Fruit fly (Drosophila melanogaster) whole organism, embryonic: ENCODE data around the gene CG32320.

Experiments used
- Bteb2 ChIP-seq: fragments of 200-800 bp; sonication (Bioruptor generic); optimal IDR thresholded peaks from 2 replicates; lab custom pipeline; 2016; ENCODE audit warnings: missing biosample characterization, missing genetic modification characterization
- CG10209 ChIP-seq: fragments of 200-800 bp; sonication (Bioruptor generic); optimal IDR thresholded peaks from 3 replicates; lab custom pipeline; 2017; ENCODE audit warnings: missing biosample characterization, mild to moderate bottlenecking, missing genetic modification characterization, missing genetic modification reagents
- CG10654 ChIP-seq: fragments of 200-800 bp; sonication (Bioruptor generic); optimal IDR thresholded peaks from 2 replicates; lab custom pipeline; 2016; ENCODE audit warnings: missing biosample characterization, missing genetic modification characterization
- CG11398 ChIP-seq: fragments of 200-800 bp; sonication (Bioruptor generic); optimal IDR thresholded peaks from 2 replicates; lab custom pipeline; 2016; ENCODE audit warnings: missing biosample characterization, missing genetic modification characterization
- CG13775 ChIP-seq: fragments of 200-800 bp; sonication (Bioruptor generic); optimal IDR thresholded peaks from 3 replicates; lab custom pipeline; 2017; ENCODE audit warnings: missing biosample characterization, mild to moderate bottlenecking, missing genetic modification characterization
- CG15269 ChIP-seq: fragments of 200-800 bp; sonication (Bioruptor generic); optimal IDR thresholded peaks from 2 replicates; lab custom pipeline; 2018; ENCODE audit warnings: missing biosample characterization, mild to moderate bottlenecking, missing genetic modification characterization, moderate library complexity
- CG1603 ChIP-seq: fragments of 200-800 bp; sonication (Bioruptor generic); optimal IDR thresholded peaks from 2 replicates; lab custom pipeline; 2019; ENCODE audit warnings: missing biosample characterization, mild to moderate bottlenecking, missing genetic modification characterization, moderate library complexity
- CG16863 ChIP-seq: fragments of 200-800 bp; sonication (Bioruptor generic); optimal IDR thresholded peaks from 3 replicates; lab custom pipeline; 2016; ENCODE audit warnings: missing biosample characterization, missing genetic modification characterization
- CG17359 ChIP-seq: fragments of 200-800 bp; sonication (Bioruptor generic); optimal IDR thresholded peaks from 3 replicates; lab custom pipeline; 2018; ENCODE audit warnings: missing biosample characterization, mild to moderate bottlenecking, missing genetic modification characterization, moderate library complexity
- CG18011 ChIP-seq: fragments of 200-800 bp; sonication (Bioruptor generic); optimal IDR thresholded peaks from 2 replicates; lab custom pipeline; 2017; ENCODE audit warnings: missing biosample characterization, missing genetic modification characterization, mild to moderate bottlenecking, moderate library complexity, missing genotype
- CG2116 ChIP-seq: fragments of 200-800 bp; sonication (Bioruptor generic); optimal IDR thresholded peaks from 3 replicates; lab custom pipeline; 2018; ENCODE audit warnings: missing biosample characterization, mild to moderate bottlenecking, missing genetic modification characterization
- CG2712 ChIP-seq: fragments of 200-800 bp; optimal IDR thresholded peaks from 3 replicates; lab custom pipeline; 2019; ENCODE audit warnings: missing biosample characterization, mild to moderate bottlenecking, missing genetic modification characterization, moderate library complexity
- CG31441 ChIP-seq: fragments of 200-800 bp; sonication (Bioruptor generic); IDR thresholded peaks from 2 replicates; pipeline ENCODE4 v1.3.6; 2022; ENCODE audit warnings: missing biosample characterization, missing genetic modification characterization
- CG32772 ChIP-seq: fragments of 200-800 bp; sonication (Bioruptor generic); IDR thresholded peaks from 2 replicates; pipeline ENCODE4 v1.3.6; 2022; ENCODE audit warnings: missing biosample characterization, missing genetic modification characterization
- CG4707 ChIP-seq: fragments of 200-800 bp; sonication (Bioruptor generic); optimal IDR thresholded peaks from 2 replicates; lab custom pipeline; 2018; ENCODE audit warnings: missing biosample characterization, mild to moderate bottlenecking, missing genetic modification characterization, moderate library complexity
- CG4820 ChIP-seq: fragments of 200-800 bp; sonication (Bioruptor generic); optimal IDR thresholded peaks from 3 replicates; lab custom pipeline; 2016; ENCODE audit warnings: missing biosample characterization, missing genetic modification characterization
- CG6272 ChIP-seq: fragments of 200-800 bp; sonication (Bioruptor generic); IDR thresholded peaks from 2 replicates; pipeline ENCODE4 v1.3.6; 2022; ENCODE audit warnings: missing biosample characterization, missing genetic modification characterization
- CG9876 ChIP-seq: fragments of 200-800 bp; sonication (Bioruptor generic); optimal IDR thresholded peaks from 2 replicates; lab custom pipeline; 2016; ENCODE audit warnings: missing biosample characterization, missing genetic modification characterization
- Dip2 ChIP-seq: fragments of 200-800 bp; sonication (Bioruptor generic); IDR thresholded peaks from 2 replicates; pipeline ENCODE4 v1.3.6; 2022; ENCODE audit warnings: missing biosample characterization, missing genetic modification characterization
- Dll ChIP-seq: fragments of 200-800 bp; sonication (Bioruptor generic); IDR thresholded peaks from 4 replicates; pipeline ENCODE4 v1.3.6; 2022; ENCODE audit warnings: missing biosample characterization, missing genetic modification characterization; ENCODE audit not compliant: partially characterized antibody
- Eip74EF ChIP-seq, 2 experiments: fragments of 200-800 bp in 1 of 2; fragments of >200 bp in 1 of 2; sonication (Bioruptor generic) in 1 of 2; optimal IDR thresholded peaks; 2 replicates each; lab custom pipeline; 2017 to 2019; ENCODE audit warnings: missing biosample characterization in 2 of 2, missing genetic modification characterization in 2 of 2, mild to moderate bottlenecking in 1 of 2, moderate library complexity in 1 of 2
- Scr ChIP-seq: fragments of 200-800 bp; sonication (Bioruptor generic); IDR thresholded peaks from 2 replicates; pipeline ENCODE4 v1.3.6; 2022; ENCODE audit warnings: missing biosample characterization, missing genetic modification characterization; ENCODE audit not compliant: partially characterized antibody
- bab2 ChIP-seq: fragments of 200-800 bp; sonication (Bioruptor generic); optimal IDR thresholded peaks from 2 replicates; lab custom pipeline; 2016; ENCODE audit warnings: missing biosample characterization, missing genetic modification characterization
- bowl ChIP-seq: fragments of 200-800 bp; sonication (Bioruptor generic); IDR thresholded peaks from 2 replicates; pipeline ENCODE4 v1.3.6; 2022; ENCODE audit warnings: missing biosample characterization, missing genetic modification characterization
- ci ChIP-seq: fragments of 200-800 bp; sonication (Bioruptor generic); IDR thresholded peaks from 3 replicates; pipeline ENCODE4 v1.3.6; 2022; ENCODE audit warnings: missing biosample characterization, missing genetic modification characterization
- croc ChIP-seq: fragments of 200-800 bp; sonication (Bioruptor generic); conservative IDR thresholded peaks from 3 replicates; pipeline ENCODE4 v1.3.6; 2022; ENCODE audit warnings: missing biosample characterization, missing genetic modification characterization
- eve ChIP-seq, 2 experiments: fragments of >200 bp; optimal IDR thresholded peaks; 2 replicates each; lab custom pipeline; 2017; ENCODE audit warnings: missing biosample characterization in 2 of 2, missing genetic modification characterization in 2 of 2
- ewg ChIP-seq: fragments of 200-800 bp; sonication (Bioruptor generic); optimal IDR thresholded peaks from 3 replicates; lab custom pipeline; 2017; ENCODE audit warnings: mild to moderate bottlenecking, missing biosample characterization, missing genetic modification reagents, missing genetic modification characterization
- fu2 ChIP-seq: fragments of 200-800 bp; sonication (Bioruptor generic); optimal IDR thresholded peaks from 2 replicates; lab custom pipeline; 2016; ENCODE audit warnings: missing biosample characterization, missing genetic modification characterization
- gem ChIP-seq: fragments of 200-800 bp; sonication (Bioruptor generic); optimal IDR thresholded peaks from 2 replicates; lab custom pipeline; 2019; ENCODE audit warnings: missing biosample characterization, mild to moderate bottlenecking, missing genetic modification characterization, moderate library complexity
- hb ChIP-seq: fragments of 200-800 bp; sonication (Bioruptor generic); IDR thresholded peaks from 3 replicates; pipeline ENCODE4 v1.3.6; 2022; ENCODE audit warnings: missing biosample characterization, missing genetic modification characterization; ENCODE audit not compliant: partially characterized antibody
- ind ChIP-seq: fragments of 200-800 bp; sonication (Bioruptor generic); optimal IDR thresholded peaks from 3 replicates; lab custom pipeline; 2016; ENCODE audit warnings: missing biosample characterization, missing genetic modification characterization
- inv ChIP-seq: fragments of 200-800 bp; sonication (Bioruptor generic); IDR thresholded peaks from 2 replicates; pipeline ENCODE4 v1.3.6; 2022; ENCODE audit warnings: missing biosample characterization, missing genetic modification characterization; ENCODE audit not compliant: partially characterized antibody
- jing ChIP-seq: fragments of 200-800 bp; sonication (Bioruptor generic); optimal IDR thresholded peaks from 2 replicates; lab custom pipeline; 2018; ENCODE audit warnings: missing biosample characterization, mild to moderate bottlenecking, missing genetic modification characterization
- ken ChIP-seq: fragments of 200-800 bp; sonication (Bioruptor generic); IDR thresholded peaks from 3 replicates; pipeline ENCODE4 v1.3.6; 2022; ENCODE audit warnings: missing biosample characterization, missing genetic modification characterization
- lola ChIP-seq, 3 experiments: fragments of >200 bp in 2 of 3; fragments of 200-800 bp in 1 of 3; sonication (Bioruptor generic) in 1 of 3; optimal IDR thresholded peaks; 2 replicates each; lab custom pipeline; 2017 to 2019; ENCODE audit warnings: missing biosample characterization in 3 of 3, missing genetic modification characterization in 3 of 3, mild to moderate bottlenecking in 1 of 3, moderate library complexity in 1 of 3
- mam ChIP-seq: fragments of 200-800 bp; sonication (Bioruptor generic); optimal IDR thresholded peaks from 3 replicates; lab custom pipeline; 2016; ENCODE audit warnings: missing biosample characterization, missing genetic modification characterization
- nom ChIP-seq: fragments of 200-800 bp; sonication (Bioruptor generic); optimal IDR thresholded peaks from 2 replicates; lab custom pipeline; 2017; ENCODE audit warnings: missing biosample characterization, missing genetic modification characterization, mild to moderate bottlenecking, moderate library complexity, missing genetic modification reagents
- pho ChIP-seq: fragments of 200-800 bp; sonication (Bioruptor generic); optimal IDR thresholded peaks from 2 replicates; lab custom pipeline; 2016; ENCODE audit warnings: missing biosample characterization, missing genetic modification characterization
- prd ChIP-seq, 3 experiments: fragments of >200 bp in 2 of 3; fragments of 200-800 bp in 1 of 3; sonication (Bioruptor generic) in 1 of 3; optimal IDR thresholded peaks in 2 of 3; IDR thresholded peaks in 1 of 3; 2 replicates in 2 of 3; 3 replicates in 1 of 3; pipeline versions ENCODE4 v1.3.6 to Lab custom; 2017 to 2022; ENCODE audit warnings: missing biosample characterization in 1 of 3, missing genetic modification characterization in 1 of 3
- row ChIP-seq: fragments of 200-800 bp; sonication (Bioruptor generic); IDR thresholded peaks from 3 replicates; pipeline ENCODE4 v1.3.6; 2022; ENCODE audit warnings: missing biosample characterization, missing genetic modification characterization
- salm ChIP-seq: fragments of 200-800 bp; sonication (Bioruptor generic); optimal IDR thresholded peaks from 2 replicates; lab custom pipeline; 2018; ENCODE audit warnings: missing biosample characterization, mild to moderate bottlenecking, missing genetic modification characterization
- sisA ChIP-seq: fragments of 200-800 bp; sonication (Bioruptor generic); IDR thresholded peaks from 2 replicates; pipeline ENCODE4 v1.3.6; 2022; ENCODE audit warnings: missing biosample characterization, missing genetic modification characterization
- stc ChIP-seq: fragments of 200-800 bp; sonication (Bioruptor generic); IDR thresholded peaks from 2 replicates; pipeline ENCODE4 v1.3.6; 2022; ENCODE audit warnings: missing biosample characterization, missing genetic modification characterization
- tap ChIP-seq: fragments of 200-800 bp; optimal IDR thresholded peaks from 3 replicates; lab custom pipeline; 2019; ENCODE audit warnings: missing biosample characterization, mild to moderate bottlenecking, missing genetic modification characterization, moderate library complexity
- tin ChIP-seq: fragments of 200-800 bp; sonication (Bioruptor generic); optimal IDR thresholded peaks from 3 replicates; lab custom pipeline; 2016; ENCODE audit warnings: missing biosample characterization, missing genetic modification characterization
- tx ChIP-seq: fragments of 200-800 bp; sonication (Bioruptor generic); optimal IDR thresholded peaks from 2 replicates; lab custom pipeline; 2016; ENCODE audit warnings: missing biosample characterization, missing genetic modification characterization

CG32320 gene

DNA sequence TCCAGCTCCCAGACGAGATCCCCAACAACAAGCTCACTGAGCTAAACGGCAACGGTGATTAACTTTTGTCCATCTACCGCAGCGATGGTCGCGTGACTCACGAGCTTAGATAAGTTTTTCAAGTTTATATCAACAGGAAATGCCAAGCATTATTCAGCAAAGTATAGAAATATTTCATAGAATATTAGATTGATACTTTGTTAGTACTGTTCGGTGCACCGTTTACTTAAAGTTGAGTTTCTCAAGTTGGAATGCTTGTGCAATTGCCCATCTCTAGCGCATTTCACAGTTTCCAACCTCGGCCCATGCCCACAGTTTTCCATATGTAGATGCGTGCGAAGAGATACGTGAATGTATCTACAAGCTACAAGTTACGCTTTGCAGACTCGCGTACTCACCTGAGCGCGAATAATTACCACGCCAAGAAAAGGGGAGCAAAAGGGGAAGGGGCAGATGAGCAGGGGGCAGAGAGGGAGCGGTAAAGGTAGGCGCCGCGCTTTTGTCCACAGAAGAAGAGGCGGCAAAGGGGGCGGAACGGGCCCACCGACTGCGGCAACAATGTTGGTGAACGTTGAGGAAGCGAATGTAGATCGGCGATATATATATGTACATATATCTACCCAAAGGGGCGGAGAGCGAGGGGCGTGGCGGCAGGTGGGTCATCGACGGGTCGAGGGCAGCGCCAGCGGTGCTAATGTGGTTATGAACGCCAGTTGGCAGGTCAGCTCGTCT, 22.2 kb upstream of the CG32320 start:
- TF ChIP-seq bowl (0 out of 2 replicates have a peak, but pooled peaks have one; percentile 24), stc (GFP tag; lab: Robert Waterston, UW) (peak; percentile 72), Dip2 (GFP tag; lab: Robert Waterston, UW) (no peak), Dll (peak; percentile 88), CG16863 (GFP tag; lab: Kevin White, UChicago) (peak; percentile 13), CG1603 (tag; lab: Kevin White, UChicago) (peak; percentile 68), ken (peak; percentile 65; the same call in 2 of the 3 replicates), CG13775 (GFP tag; lab: Kevin White, UChicago) (peak; percentile 19), Bteb2 (GFP tag; lab: Kevin White, UChicago) (no peak), ewg (GFP tag; lab: Kevin White, UChicago) (peak; percentile 42), CG10654 (GFP tag; lab: Kevin White, UChicago) (peak; percentile 6), CG9876 (GFP tag; lab: Kevin White, UChicago) (no peak), hb (GFP tag; lab: Robert Waterston, UW) (peak; percentile 76), jing (GFP tag; lab: Kevin White, UChicago) (peak; percentile 14), mam (no peak), tin (peak; percentile 18), ind (GFP tag; lab: Kevin White, UChicago) (peak; percentile 23), CG17359 (peak; percentile 62), bab2 (GFP tag; lab: Kevin White, UChicago) (peak; percentile 50), pho (GFP tag; lab: Kevin White, UChicago) (no peak), CG31441 (peak; percentile 74), CG4707 (GFP tag; lab: Kevin White, UChicago) (peak; percentile 2), CG6272 (GFP tag; lab: Robert Waterston, UW) (0 out of 2 replicates have a peak, but pooled peaks have one; percentile 22), CG2712 (tag; lab: Kevin White, UChicago) (peak; percentile 71), CG4820 (GFP tag; lab: Kevin White, UChicago) (peak; percentile 21), prd (optimal IDR thresholded peaks at IDR 0.05; lab: Kevin White, UChicago) (no peak), prd (GFP tag; IDR thresholded peaks at IDR 0.05; lab: Robert Waterston, UW) (peak; percentile 69; the same call in 2 of the 3 replicates), croc (GFP tag; lab: Robert Waterston, UW) (no peak; the same call in 2 of the 3 replicates), sisA (GFP tag; lab: Robert Waterston, UW) (peak; percentile 66), Scr (GFP tag; lab: Robert Waterston, UW) (peak; percentile 61), CG15269 (peak; percentile 68), lola (GFP tag; optimal IDR thresholded peaks at IDR 0.05; lab: Kevin White, UChicago) (peak in 1 of 3 experiments; percentile 31), eve (GFP tag; optimal IDR thresholded peaks at IDR 0.05; lab: Kevin White, UChicago) (peak in 1 of 2 experiments; percentile 87), CG2116 (GFP tag; lab: Kevin White, UChicago) (no peak), CG32772 (GFP tag; lab: Robert Waterston, UW) (peak; percentile 26; the same call in 1 of the 2 replicates), Eip74EF (GFP tag; optimal IDR thresholded peaks at IDR 0.05; lab: Kevin White, UChicago) (peak in 1 of 2 experiments; percentile 55), fu2 (GFP tag; lab: Kevin White, UChicago) (no peak), ci (GFP tag; lab: Robert Waterston, UW) (peak; percentile 69; the same call in 1 of the 3 replicates), salm (peak; percentile 26), tx (peak; percentile 1), tap (peak; percentile 29), gem (tag; lab: Kevin White, UChicago) (peak; percentile 65), nom (no peak), inv (GFP tag; lab: Robert Waterston, UW) (peak; percentile 38; the same call in 1 of the 2 replicates), row (GFP tag; lab: Robert Waterston, UW) (peak; percentile 78), CG11398 (GFP tag; lab: Kevin White, UChicago) (peak; percentile 20), CG10209 (GFP tag; lab: Kevin White, UChicago) (peak; percentile 47), CG18011 (peak; percentile 37)
